Worm (Caenorhabditis elegans) whole organism, midembryonic: ENCODE measurements around the gene mrpl-21.

Source experiments
- T22C8.4 ChIP-seq: fragments of 200-800 bp; sonication (Bioruptor generic); IDR thresholded peaks from 2 replicates; pipeline ENCODE4 v1.3.6; 2022; ENCODE audit warnings: missing genetic modification characterization, missing compliant biosample characterization
- cog-1 ChIP-seq: sonication (generic microtip); optimal IDR thresholded peaks from 2 replicates; lab custom pipeline; 2016; ENCODE audit warnings: missing genetic modification characterization, missing compliant biosample characterization
- flt-1 ChIP-seq: fragments of 200-800 bp; sonication (Bioruptor generic); IDR thresholded peaks from 2 replicates; pipeline ENCODE4 v1.3.6; 2022; ENCODE audit warnings: missing genetic modification characterization, missing compliant biosample characterization
- klf-2 ChIP-seq: fragments of 200-800 bp; sonication (Bioruptor generic); conservative IDR thresholded peaks from 2 replicates; pipeline ENCODE4 v1.3.6; 2022; ENCODE audit warnings: missing genetic modification reagents, missing genetic modification characterization, missing compliant biosample characterization
- med-1 ChIP-seq: sonication (generic microtip); optimal IDR thresholded peaks from 2 replicates; lab custom pipeline; 2017; ENCODE audit warnings: missing genetic modification characterization, mild to moderate bottlenecking, missing compliant biosample characterization, antibody characterized with exemption, missing genetic modification reagents; ENCODE audit not compliant: insufficient read depth
- ref-1 ChIP-seq: fragments of 200-800 bp; sonication (Bioruptor generic); conservative IDR thresholded peaks from 2 replicates; pipeline ENCODE4 v1.3.6; 2022; ENCODE audit warnings: missing genetic modification reagents, missing genetic modification characterization, missing compliant biosample characterization
- tab-1 ChIP-seq: fragments of 200-800 bp; sonication (Bioruptor generic); IDR thresholded peaks from 2 replicates; pipeline ENCODE4 v1.3.6; 2022; ENCODE audit warnings: missing genetic modification characterization, missing compliant biosample characterization
- ztf-23 ChIP-seq: fragments of 200-800 bp; sonication (Bioruptor generic); IDR thresholded peaks from 2 replicates; pipeline ENCODE4 v1.3.6; 2022; ENCODE audit warnings: missing genetic modification reagents, missing genetic modification characterization, missing compliant biosample characterization
- ztf-29 ChIP-seq: fragments of 200-800 bp; sonication (Bioruptor generic); IDR thresholded peaks from 2 replicates; pipeline ENCODE4 v1.3.6; 2022; ENCODE audit warnings: missing genetic modification reagents, missing genetic modification characterization, missing compliant biosample characterization

The mrpl-21 gene

ce11 chrIII:4234642-4235295 lies 8.6 kb downstream of the mrpl-21 start:
- TF ChIP-seq ref-1 (no peak), med-1 (no peak), ztf-23 (GFP tag; lab: Robert Waterston, UW) (no peak)

- TF ChIP-seq cog-1 (tag; lab: Kevin White, UChicago) = no peak
These were observed 10.5 kb downstream of the mrpl-21 start, which contains the start of gene nhr-20 for ce11 chrIII:4232811-4233269. Gene nhr-20 (minus strand): TSS chrIII:4233219.

ce11 chrIII:4231372-4231771 lies 12.0 kb downstream of the mrpl-21 start:
- TF ChIP-seq flt-1 (GFP tag; lab: Robert Waterston, UW) = no peak
- TF ChIP-seq klf-2 (GFP tag; lab: Robert Waterston, UW) = no peak
- TF ChIP-seq ztf-23 (GFP tag; lab: Robert Waterston, UW) = no peak
- TF ChIP-seq tab-1 (GFP tag; lab: Robert Waterston, UW) = no peak
- no peak for TF ChIP-seq ref-1
- TF ChIP-seq cog-1 (tag; lab: Kevin White, UChicago) = no peak
- TF ChIP-seq T22C8.4 (GFP tag; lab: Robert Waterston, UW) = no peak
- TF ChIP-seq med-1 = no peak
- TF ChIP-seq ztf-29 (GFP tag; lab: Robert Waterston, UW) = no peak

ce11 chrIII:4230092-4230491 lies 13.3 kb downstream of the mrpl-21 start:
- no peak for TF ChIP-seq T22C8.4 (GFP tag; lab: Robert Waterston, UW)
- no peak for TF ChIP-seq med-1
- no peak for TF ChIP-seq flt-1 (GFP tag; lab: Robert Waterston, UW)
- no peak for TF ChIP-seq klf-2 (GFP tag; lab: Robert Waterston, UW)

- TF ChIP-seq T22C8.4 (GFP tag; lab: Robert Waterston, UW) (no peak), ref-1 (no peak), ztf-23 (GFP tag; lab: Robert Waterston, UW) (no peak), flt-1 (GFP tag; lab: Robert Waterston, UW) (no peak), cog-1 (tag; lab: Kevin White, UChicago) (no peak), tab-1 (GFP tag; lab: Robert Waterston, UW) (no peak), klf-2 (GFP tag; lab: Robert Waterston, UW) (no peak), med-1 (no peak), ztf-29 (GFP tag; lab: Robert Waterston, UW) (no peak)
These were observed 14.5 kb downstream of the mrpl-21 start, which contains the start of gene F43C1.5 for ce11 chrIII:4228841-4229240. Gene F43C1.5 (plus strand): TSS chrIII:4229141.

ce11 chrIII:4228008-4228407 lies 15.4 kb downstream of the mrpl-21 start, which contains the start of gene mpk-1:
Gene mpk-1 (minus strand): TSS chrIII:4228108.
- TF ChIP-seq flt-1 (GFP tag; lab: Robert Waterston, UW) = no peak
- TF ChIP-seq ztf-23 (GFP tag; lab: Robert Waterston, UW) = no peak
- no peak for TF ChIP-seq tab-1 (GFP tag; lab: Robert Waterston, UW)
- no peak for TF ChIP-seq klf-2 (GFP tag; lab: Robert Waterston, UW)
- TF ChIP-seq ztf-29 (GFP tag; lab: Robert Waterston, UW) = no peak
- TF ChIP-seq cog-1 (tag; lab: Kevin White, UChicago) = no peak
- no peak for TF ChIP-seq T22C8.4 (GFP tag; lab: Robert Waterston, UW)
- TF ChIP-seq ref-1 = no peak
- no peak for TF ChIP-seq med-1

ce11 chrIII:4227363-4227762 lies 16.0 kb downstream of the mrpl-21 start:
- TF ChIP-seq flt-1 (GFP tag; lab: Robert Waterston, UW) (no peak), ref-1 (no peak), ztf-23 (GFP tag; lab: Robert Waterston, UW) (no peak), cog-1 (tag; lab: Kevin White, UChicago) (no peak), klf-2 (GFP tag; lab: Robert Waterston, UW) (no peak), med-1 (no peak), T22C8.4 (GFP tag; lab: Robert Waterston, UW) (no peak), tab-1 (GFP tag; lab: Robert Waterston, UW) (no peak), ztf-29 (GFP tag; lab: Robert Waterston, UW) (no peak)

ce11 chrIII:4224722-4225121 lies 18.6 kb downstream of the mrpl-21 start:
- no peak for TF ChIP-seq tab-1 (GFP tag; lab: Robert Waterston, UW)
- TF ChIP-seq med-1 = no peak
- no peak for TF ChIP-seq ref-1
- no peak for TF ChIP-seq klf-2 (GFP tag; lab: Robert Waterston, UW)
- TF ChIP-seq T22C8.4 (GFP tag; lab: Robert Waterston, UW) = no peak
- no peak for TF ChIP-seq ztf-29 (GFP tag; lab: Robert Waterston, UW)
- no peak for TF ChIP-seq ztf-23 (GFP tag; lab: Robert Waterston, UW)
- TF ChIP-seq cog-1 (tag; lab: Kevin White, UChicago) = no peak
- TF ChIP-seq flt-1 (GFP tag; lab: Robert Waterston, UW) = no peak

ce11 chrIII:4223668-4224127 lies 19.7 kb downstream of the mrpl-21 start:
- TF ChIP-seq ref-1 (no peak), cog-1 (tag; lab: Kevin White, UChicago) (peak; percentile 56), flt-1 (GFP tag; lab: Robert Waterston, UW) (no peak), ztf-29 (GFP tag; lab: Robert Waterston, UW) (peak; percentile 39; the same call in 1 of the 2 replicates)

- TF ChIP-seq cog-1 (tag; lab: Kevin White, UChicago) = no peak
- TF ChIP-seq ztf-29 (GFP tag; lab: Robert Waterston, UW) = no peak
- TF ChIP-seq ref-1 = no peak
- TF ChIP-seq T22C8.4 (GFP tag; lab: Robert Waterston, UW) = no peak
- TF ChIP-seq med-1 = no peak
- no peak for TF ChIP-seq klf-2 (GFP tag; lab: Robert Waterston, UW)
- no peak for TF ChIP-seq flt-1 (GFP tag; lab: Robert Waterston, UW)
- no peak for TF ChIP-seq tab-1 (GFP tag; lab: Robert Waterston, UW)
- TF ChIP-seq ztf-23 (GFP tag; lab: Robert Waterston, UW) = no peak
These were observed 21.8 kb downstream of the mrpl-21 start for ce11 chrIII:4221527-4221926.
